Fruit fly (Drosophila melanogaster) whole organism, pupa: ENCODE results near the gene Tsp26A.

ENCODE experiments used
- CG10348 ChIP-seq: fragments of 200-800 bp; sonication (Bioruptor generic); IDR thresholded peaks from 2 replicates; pipeline ENCODE4 v1.3.6; 2022; ENCODE audit warnings: missing biosample characterization, missing genetic modification characterization
- CG12605 ChIP-seq: fragments of 200-800 bp; sonication (Bioruptor generic); IDR thresholded peaks from 2 replicates; pipeline ENCODE4 v1.3.6; 2022; ENCODE audit warnings: missing biosample characterization, missing genetic modification characterization
- CG13204 ChIP-seq: fragments of 200-800 bp; sonication (Bioruptor generic); optimal IDR thresholded peaks from 2 replicates; lab custom pipeline; 2018; ENCODE audit warnings: missing biosample characterization, mild to moderate bottlenecking, missing genetic modification characterization, moderate library complexity
- CG14655 ChIP-seq: fragments of 200-800 bp; sonication (Bioruptor generic); optimal IDR thresholded peaks from 3 replicates; lab custom pipeline; 2017; ENCODE audit warnings: mild to moderate bottlenecking, missing biosample characterization, missing genetic modification reagents, missing genetic modification characterization
- CG15710 ChIP-seq: fragments of 200-800 bp; sonication (Bioruptor generic); optimal IDR thresholded peaks from 2 replicates; lab custom pipeline; 2018; ENCODE audit warnings: missing biosample characterization, mild to moderate bottlenecking, missing genetic modification characterization, moderate library complexity
- CG17806 ChIP-seq: fragments of 200-800 bp; sonication (Bioruptor generic); optimal IDR thresholded peaks from 2 replicates; lab custom pipeline; 2018; ENCODE audit warnings: missing biosample characterization, mild to moderate bottlenecking, missing genetic modification characterization, moderate library complexity
- CG32121 ChIP-seq: fragments of 200-800 bp; sonication (Bioruptor generic); IDR thresholded peaks from 2 replicates; pipeline ENCODE4 v1.3.6; 2022; ENCODE audit warnings: missing biosample characterization, missing genetic modification characterization
- CG34367 ChIP-seq: fragments of 200-800 bp; sonication (Bioruptor generic); optimal IDR thresholded peaks from 2 replicates; lab custom pipeline; 2018; ENCODE audit warnings: missing biosample characterization, mild to moderate bottlenecking, missing genetic modification characterization
- CG4496 ChIP-seq: fragments of 200-800 bp; sonication (Bioruptor generic); IDR thresholded peaks from 3 replicates; pipeline ENCODE4 v1.3.6; 2022; ENCODE audit warnings: missing biosample characterization, missing genetic modification characterization
- CG8159 ChIP-seq: fragments of 200-800 bp; sonication (Bioruptor generic); optimal IDR thresholded peaks from 3 replicates; lab custom pipeline; 2018; ENCODE audit warnings: missing biosample characterization, mild to moderate bottlenecking, missing genetic modification characterization, moderate library complexity
- CG8301 ChIP-seq: fragments of 200-800 bp; sonication (Bioruptor generic); optimal IDR thresholded peaks from 2 replicates; lab custom pipeline; 2018; ENCODE audit warnings: missing biosample characterization, mild to moderate bottlenecking, missing genetic modification characterization
- CG9948 ChIP-seq: fragments of 200-800 bp; sonication (Bioruptor generic); optimal IDR thresholded peaks from 2 replicates; lab custom pipeline; 2018; ENCODE audit warnings: missing biosample characterization, mild to moderate bottlenecking, missing genetic modification characterization, moderate library complexity
- D1 ChIP-seq: fragments of 200-800 bp; sonication (Bioruptor generic); optimal IDR thresholded peaks from 2 replicates; lab custom pipeline; 2018; ENCODE audit warnings: missing biosample characterization, mild to moderate bottlenecking, missing genetic modification characterization, moderate library complexity
- EcR ChIP-seq: fragments of 200-800 bp; sonication (Bioruptor generic); optimal IDR thresholded peaks from 3 replicates; lab custom pipeline; 2019; ENCODE audit warnings: missing biosample characterization, missing genetic modification characterization, mild to moderate bottlenecking, moderate library complexity, missing genetic modification reagents
- Ets98B ChIP-seq: fragments of 200-800 bp; sonication (Bioruptor generic); IDR thresholded peaks from 2 replicates; pipeline ENCODE4 v1.3.6; 2022; ENCODE audit warnings: missing biosample characterization, missing genetic modification characterization
- Pif1A ChIP-seq: fragments of 200-800 bp; sonication (Bioruptor generic); optimal IDR thresholded peaks from 3 replicates; lab custom pipeline; 2016; ENCODE audit warnings: missing biosample characterization, missing genetic modification characterization
- Pif1B ChIP-seq: fragments of 200-800 bp; sonication (Bioruptor generic); optimal IDR thresholded peaks from 3 replicates; lab custom pipeline; 2016; ENCODE audit warnings: missing biosample characterization, missing genetic modification characterization
- Snoo ChIP-seq: fragments of 200-800 bp; sonication (Bioruptor generic); optimal IDR thresholded peaks from 3 replicates; lab custom pipeline; 2017; ENCODE audit warnings: missing biosample characterization, mild to moderate bottlenecking, missing genetic modification characterization, inconsistent platforms
- fd96Ca ChIP-seq: fragments of 200-800 bp; sonication (Bioruptor generic); IDR thresholded peaks from 3 replicates; pipeline ENCODE4 v1.3.6; 2022; ENCODE audit warnings: missing biosample characterization, missing genetic modification characterization
- gl ChIP-seq: fragments of 200-800 bp; sonication (Bioruptor generic); optimal IDR thresholded peaks from 2 replicates; lab custom pipeline; 2018; ENCODE audit warnings: missing biosample characterization, mild to moderate bottlenecking, missing genetic modification characterization
- rn ChIP-seq: fragments of 200-800 bp; sonication (Bioruptor generic); IDR thresholded peaks from 2 replicates; pipeline ENCODE4 v1.3.6; 2022; ENCODE audit warnings: missing biosample characterization, missing genetic modification characterization

Tsp26A gene

DNA sequence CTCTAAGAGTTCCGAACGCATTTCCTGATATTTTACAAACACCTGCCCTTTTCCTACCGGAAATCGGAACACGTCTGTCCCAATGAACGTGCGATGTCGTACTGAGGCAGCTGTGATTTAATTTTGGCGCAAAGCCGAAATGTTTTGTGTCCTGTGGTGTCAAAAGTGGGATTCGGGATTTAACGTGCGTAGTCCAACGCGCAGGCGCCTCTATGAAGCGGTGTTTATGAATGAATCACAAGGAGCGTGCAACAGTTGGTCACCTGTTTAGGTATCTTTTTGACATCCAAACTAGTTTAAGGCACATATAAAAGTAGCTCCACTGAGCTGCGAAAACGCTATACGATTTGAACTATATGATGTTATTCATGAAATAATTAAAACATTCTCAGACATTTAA is 34.3 kb downstream of the Tsp26A start, which contains the start of gene CG9109:
Gene CG9109 (minus strand): TSS at position 80 of the 400 bp plus-strand sequence.
- TF ChIP-seq CG12605: peak; percentile 40; the same call in 1 of the 2 replicates
- TF ChIP-seq CG8159 (tag; lab: Kevin White, UChicago): no peak

DNA sequence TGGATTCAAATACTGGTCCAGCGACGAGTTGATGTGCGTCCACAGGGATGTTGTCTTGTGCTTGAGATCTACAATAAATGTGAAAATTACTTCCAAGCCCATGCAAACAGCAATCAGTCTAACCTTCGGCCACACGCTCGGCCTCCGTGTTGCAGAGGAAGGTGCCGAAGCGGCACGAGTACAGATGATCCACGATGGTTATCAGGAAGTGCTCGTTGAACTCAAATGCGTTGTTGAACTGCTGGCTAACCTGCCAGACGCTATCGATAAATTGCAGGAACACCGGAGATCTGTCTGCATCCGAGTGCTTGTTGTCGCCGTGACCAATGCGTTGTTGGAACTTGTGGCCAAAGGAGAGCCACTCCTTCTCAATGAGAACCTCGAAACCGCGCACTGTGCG is 35.1 kb downstream of the Tsp26A start:
- TF ChIP-seq CG13204 (no peak), CG15710 (tag; lab: Kevin White, UChicago) (no peak), Pif1A (GFP tag; lab: Kevin White, UChicago) (no peak), Snoo (tag; lab: Kevin White, UChicago) (no peak), CG32121 (GFP tag; lab: Robert Waterston, UW) (no peak), CG12605 (no peak), CG34367 (tag; lab: Kevin White, UChicago) (no peak), CG14655 (no peak), CG17806 (tag; lab: Kevin White, UChicago) (no peak), CG9948 (tag; lab: Kevin White, UChicago) (no peak), Pif1B (no peak), Ets98B (no peak), fd96Ca (GFP tag; lab: Robert Waterston, UW) (no peak), D1 (tag; lab: Kevin White, UChicago) (no peak), CG4496 (GFP tag; lab: Robert Waterston, UW) (no peak), CG8301 (tag; lab: Kevin White, UChicago) (no peak)

DNA sequence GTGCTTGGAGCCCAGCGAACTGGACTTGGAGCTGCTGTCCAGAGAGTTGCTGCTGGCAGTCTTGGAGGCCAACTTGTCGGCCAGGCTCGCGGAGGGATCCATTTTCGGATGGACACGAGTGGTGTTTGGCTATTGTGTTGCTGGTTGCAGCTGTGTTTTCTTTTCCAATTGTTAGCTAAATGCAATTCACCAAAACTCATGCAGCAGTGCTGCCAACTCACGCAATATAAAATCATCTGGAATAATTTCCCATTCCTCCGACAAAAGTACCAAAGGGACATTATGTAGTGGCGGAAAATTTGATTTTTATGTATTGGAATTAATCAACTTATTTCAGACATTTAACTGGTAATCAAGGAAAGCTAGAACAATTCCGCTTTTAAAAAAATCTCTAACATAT is 36.7 kb downstream of the Tsp26A start, which contains the start of gene mtm:
Gene mtm (minus strand): TSS at position 306 of the 400 bp plus-strand sequence.
- TF ChIP-seq CG34367 (tag; lab: Kevin White, UChicago) (no peak), CG13204 (no peak), Pif1B (no peak), fd96Ca (GFP tag; lab: Robert Waterston, UW) (no peak)

DNA sequence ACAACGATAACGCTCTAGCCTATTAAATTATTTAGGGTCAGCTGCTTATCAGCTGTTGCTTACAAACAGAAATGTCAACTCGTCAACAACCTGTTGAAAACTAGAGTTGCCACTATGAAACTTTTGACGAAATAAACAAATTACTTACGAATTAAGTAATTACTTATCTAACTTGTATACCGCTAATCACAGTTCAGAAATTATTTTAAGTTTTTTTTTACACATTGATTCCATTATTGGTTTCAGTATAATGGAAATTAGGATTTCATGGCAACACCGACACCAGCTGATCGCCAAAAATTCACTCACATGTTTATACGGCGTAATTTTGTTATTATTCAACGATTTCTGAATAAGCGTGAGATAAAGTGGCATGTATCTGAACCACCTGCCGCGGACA is 37.8 kb downstream of the Tsp26A start, which contains the start of the genes CG9117 and CG31643:
Gene CG9117 (minus strand): TSS at position 73 of the 400 bp plus-strand sequence.
Gene CG31643 (plus strand): TSS at position 288 of the 400 bp plus-strand sequence.
- TF ChIP-seq CG13204: no peak
- peak; percentile 78; the same call in 1 of the 2 replicates for TF ChIP-seq CG12605
- no peak for TF ChIP-seq Pif1A (GFP tag; lab: Kevin White, UChicago)
- no peak for TF ChIP-seq fd96Ca (GFP tag; lab: Robert Waterston, UW)
- TF ChIP-seq CG17806 (tag; lab: Kevin White, UChicago): peak; percentile 39
- TF ChIP-seq CG9948 (tag; lab: Kevin White, UChicago): peak; percentile 24
- no peak for TF ChIP-seq CG32121 (GFP tag; lab: Robert Waterston, UW)
- TF ChIP-seq CG14655: no peak
- no peak for TF ChIP-seq D1 (tag; lab: Kevin White, UChicago)
- no peak for TF ChIP-seq CG10348 (GFP tag; lab: Robert Waterston, UW)
- TF ChIP-seq CG8159 (tag; lab: Kevin White, UChicago): no peak
- TF ChIP-seq EcR (GFP tag; lab: Kevin White, UChicago): no peak
- no peak for TF ChIP-seq Pif1B
- TF ChIP-seq CG34367 (tag; lab: Kevin White, UChicago): no peak
- TF ChIP-seq Snoo (tag; lab: Kevin White, UChicago): peak; percentile 8
- no peak for TF ChIP-seq rn (GFP tag; lab: Robert Waterston, UW)
- no peak; the same call in 2 of the 3 replicates for TF ChIP-seq CG4496 (GFP tag; lab: Robert Waterston, UW)
- peak; percentile 68 for TF ChIP-seq CG15710 (tag; lab: Kevin White, UChicago)
- peak; percentile 41 for TF ChIP-seq Ets98B
- no peak for TF ChIP-seq gl (tag; lab: Kevin White, UChicago)
- TF ChIP-seq, all 21 proteins: peak for 6

DNA sequence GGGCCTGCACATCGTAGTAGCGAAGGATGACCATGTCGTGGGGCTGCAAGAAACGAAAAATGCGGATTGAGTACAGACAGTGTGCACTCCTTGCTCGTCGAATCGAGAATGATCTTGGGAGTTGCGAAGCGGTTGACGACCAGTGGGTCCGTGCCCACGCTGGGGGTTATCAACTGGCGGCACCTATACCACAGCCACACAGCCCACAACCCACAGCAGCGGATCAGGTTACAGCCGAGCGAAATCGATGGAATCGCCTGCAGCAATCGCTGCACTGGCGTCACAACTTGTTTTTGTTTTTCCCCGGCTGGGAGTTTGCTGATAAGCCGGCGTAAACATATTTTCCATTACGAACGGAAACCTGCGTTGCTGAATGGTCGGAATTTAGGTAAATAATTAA is 45.5 kb downstream of the Tsp26A start:
- TF ChIP-seq CG17806 (tag; lab: Kevin White, UChicago): no peak
- TF ChIP-seq CG12605: no peak
- TF ChIP-seq CG8159 (tag; lab: Kevin White, UChicago): no peak
- TF ChIP-seq EcR (GFP tag; lab: Kevin White, UChicago): no peak
- no peak for TF ChIP-seq CG34367 (tag; lab: Kevin White, UChicago)
- TF ChIP-seq D1 (tag; lab: Kevin White, UChicago): no peak
- no peak for TF ChIP-seq rn (GFP tag; lab: Robert Waterston, UW)
- no peak for TF ChIP-seq Ets98B
- TF ChIP-seq Pif1A (GFP tag; lab: Kevin White, UChicago): no peak
- no peak for TF ChIP-seq CG32121 (GFP tag; lab: Robert Waterston, UW)
- no peak for TF ChIP-seq CG15710 (tag; lab: Kevin White, UChicago)
- TF ChIP-seq CG10348 (GFP tag; lab: Robert Waterston, UW): no peak
- TF ChIP-seq CG13204: no peak
- no peak for TF ChIP-seq fd96Ca (GFP tag; lab: Robert Waterston, UW)
- TF ChIP-seq, all 21 proteins: peak for 0

DNA sequence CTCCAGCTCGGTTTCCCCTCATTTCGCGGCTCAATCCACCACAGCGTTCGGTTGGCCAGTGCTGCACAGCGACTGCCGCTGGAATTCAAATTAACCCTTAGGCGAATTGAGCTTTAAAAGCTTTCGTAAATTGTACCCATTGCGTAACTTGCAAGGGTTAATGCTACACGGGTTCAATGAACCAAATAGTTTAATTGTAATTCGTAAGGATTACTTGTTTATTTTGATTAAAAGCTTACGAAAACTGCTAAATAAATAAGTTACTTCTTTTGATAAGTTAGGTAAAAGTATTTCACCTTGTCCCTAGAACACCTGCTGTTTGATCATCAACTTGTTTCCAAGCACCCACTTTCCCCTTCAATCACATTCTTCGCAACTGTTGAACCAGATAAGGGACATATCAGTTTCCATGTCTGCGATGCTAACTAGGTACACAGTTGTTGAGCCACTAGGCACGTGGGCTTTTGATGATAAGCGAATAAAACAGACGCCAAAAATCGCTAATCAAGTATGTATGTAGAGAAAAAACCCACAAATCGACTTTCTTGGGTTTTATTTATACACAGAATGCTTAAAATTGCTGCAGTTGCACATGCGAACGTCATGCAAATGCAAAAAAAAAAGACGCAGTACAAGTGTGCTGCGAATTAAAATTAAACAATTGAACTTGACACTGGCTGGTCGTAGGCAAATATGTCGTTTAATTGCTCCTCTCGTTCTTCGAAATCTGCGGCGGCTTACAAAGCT is 46.1 kb downstream of the Tsp26A start, which contains the start of gene Pfas:
Gene Pfas (minus strand): TSS at position 79 of the 747 bp plus-strand sequence.
- TF ChIP-seq CG13204: no peak
- TF ChIP-seq Pif1B: no peak
- TF ChIP-seq CG15710 (tag; lab: Kevin White, UChicago): peak; percentile 53
- peak; percentile 65 for TF ChIP-seq Ets98B
- TF ChIP-seq fd96Ca (GFP tag; lab: Robert Waterston, UW): peak; percentile 68; the same call in 2 of the 3 replicates
- peak; percentile 51 for TF ChIP-seq CG17806 (tag; lab: Kevin White, UChicago)
- TF ChIP-seq Pif1A (GFP tag; lab: Kevin White, UChicago): no peak
- TF ChIP-seq CG4496 (GFP tag; lab: Robert Waterston, UW): peak; percentile 60; the same call in 1 of the 3 replicates
- no peak for TF ChIP-seq CG14655
- TF ChIP-seq D1 (tag; lab: Kevin White, UChicago): no peak
- TF ChIP-seq Snoo (tag; lab: Kevin White, UChicago): peak; percentile 46
- TF ChIP-seq CG32121 (GFP tag; lab: Robert Waterston, UW): peak; percentile 61
- peak; percentile 35 for TF ChIP-seq CG9948 (tag; lab: Kevin White, UChicago)
- TF ChIP-seq CG8301 (tag; lab: Kevin White, UChicago): peak; percentile 50
- peak; percentile 28 for TF ChIP-seq CG34367 (tag; lab: Kevin White, UChicago)
- TF ChIP-seq gl (tag; lab: Kevin White, UChicago): peak; percentile 3
- peak; percentile 50 for TF ChIP-seq CG8159 (tag; lab: Kevin White, UChicago)
- no peak for TF ChIP-seq CG10348 (GFP tag; lab: Robert Waterston, UW)
- no peak for TF ChIP-seq rn (GFP tag; lab: Robert Waterston, UW)
- peak; percentile 96 for TF ChIP-seq EcR (GFP tag; lab: Kevin White, UChicago)
- TF ChIP-seq CG12605: no peak
- TF ChIP-seq, all 21 proteins: peak for 13
